Worm (Caenorhabditis elegans) whole organism, young adult: ENCODE measurements around the gene ugtp-1.

Source experiments
- B0261.1 ChIP-seq: sonication (generic microtip); optimal IDR thresholded peaks from 2 replicates; lab custom pipeline; 2016; ENCODE audit warnings: mild to moderate bottlenecking, missing genetic modification characterization, moderate library complexity, missing compliant biosample characterization
- C17E4.6 ChIP-seq: fragments of 200-800 bp; sonication (Bioruptor generic); IDR thresholded peaks from 2 replicates; pipeline ENCODE4 v1.3.6; 2022; ENCODE audit warnings: missing genetic modification reagents, missing genetic modification characterization, missing compliant biosample characterization
- D2030.7 ChIP-seq: fragments of 200-800 bp; sonication (Bioruptor generic); IDR thresholded peaks from 2 replicates; pipeline ENCODE4 v1.3.6; 2022; ENCODE audit warnings: missing genetic modification reagents, missing genetic modification characterization, missing compliant biosample characterization
- F22D6.2 ChIP-seq: sonication (generic microtip); optimal IDR thresholded peaks from 2 replicates; lab custom pipeline; 2016; ENCODE audit warnings: mild to moderate bottlenecking, missing genetic modification characterization, missing compliant biosample characterization
- F23B12.7 ChIP-seq: sonication (generic microtip); optimal IDR thresholded peaks from 2 replicates; lab custom pipeline; 2017; ENCODE audit warnings: missing genetic modification characterization, mild to moderate bottlenecking, missing compliant biosample characterization, antibody characterized with exemption, moderate library complexity; ENCODE audit not compliant: insufficient read depth
- F33H1.4 ChIP-seq: fragments of 200-800 bp; sonication (Bioruptor generic); IDR thresholded peaks from 2 replicates; pipeline ENCODE4 v1.3.6; 2022; ENCODE audit warnings: missing genetic modification reagents, missing genetic modification characterization, missing compliant biosample characterization
- F37B4.10 ChIP-seq: fragments of 200-800 bp; sonication (Bioruptor generic); IDR thresholded peaks from 2 replicates; pipeline ENCODE4 v1.3.6; 2022; ENCODE audit warnings: missing genetic modification characterization, missing compliant biosample characterization
- F52B5.7 ChIP-seq: sonication (generic microtip); optimal IDR thresholded peaks from 2 replicates; lab custom pipeline; 2016; ENCODE audit warnings: mild to moderate bottlenecking, missing genetic modification characterization, missing compliant biosample characterization
- F57A8.1 ChIP-seq: fragments of 200-800 bp; sonication (Bioruptor generic); optimal IDR thresholded peaks from 2 replicates; lab custom pipeline; 2018; ENCODE audit warnings: mild to moderate bottlenecking, missing genetic modification characterization, moderate library complexity, missing compliant biosample characterization
- F57C9.4 ChIP-seq: sonication (generic microtip); optimal IDR thresholded peaks from 2 replicates; lab custom pipeline; 2017; ENCODE audit warnings: mild to moderate bottlenecking, missing genetic modification characterization, missing compliant biosample characterization
- K12H6.12 ChIP-seq: fragments of 200-800 bp; sonication (Bioruptor generic); optimal IDR thresholded peaks from 2 replicates; lab custom pipeline; 2018; ENCODE audit warnings: mild to moderate bottlenecking, missing genetic modification characterization, missing compliant biosample characterization
- Y53G8AR.9 ChIP-seq: fragments of 200-800 bp; sonication (Bioruptor generic); conservative IDR thresholded peaks from 2 replicates; pipeline ENCODE4 v1.3.6; 2022; ENCODE audit warnings: missing genetic modification reagents, missing genetic modification characterization, missing compliant biosample characterization
- Y79H2A.3 ChIP-seq: fragments of 200-800 bp; sonication (Bioruptor generic); conservative IDR thresholded peaks from 2 replicates; pipeline ENCODE4 v1.3.6; 2022; ENCODE audit warnings: missing genetic modification reagents, missing genetic modification characterization, missing compliant biosample characterization
- ZK185.1 ChIP-seq: sonication (generic microtip); optimal IDR thresholded peaks from 2 replicates; lab custom pipeline; 2016; ENCODE audit warnings: mild to moderate bottlenecking, missing genetic modification characterization, missing compliant biosample characterization; ENCODE audit not compliant: poor library complexity, severe bottlenecking
- attf-3 ChIP-seq: fragments of 200-800 bp; sonication (Bioruptor generic); conservative IDR thresholded peaks from 2 replicates; pipeline ENCODE4 v1.3.6; 2022; ENCODE audit warnings: missing genetic modification reagents, missing genetic modification characterization, missing compliant biosample characterization
- bed-1 ChIP-seq: fragments of 200-800 bp; sonication (Bioruptor generic); IDR thresholded peaks from 2 replicates; pipeline ENCODE4 v1.3.6; 2022; ENCODE audit warnings: missing genetic modification reagents, missing genetic modification characterization, missing compliant biosample characterization
- cebp-2 ChIP-seq: fragments of 200-800 bp; sonication (Bioruptor generic); IDR thresholded peaks from 2 replicates; pipeline ENCODE4 v1.3.6; 2022; ENCODE audit warnings: missing genetic modification characterization, missing compliant biosample characterization
- ceh-100 ChIP-seq: fragments of 200-800 bp; sonication (Bioruptor generic); IDR thresholded peaks from 2 replicates; pipeline ENCODE4 v1.3.6; 2022; ENCODE audit warnings: missing genetic modification reagents, missing genetic modification characterization, missing compliant biosample characterization
- ceh-91 ChIP-seq: fragments of 200-800 bp; sonication (Bioruptor generic); IDR thresholded peaks from 2 replicates; pipeline ENCODE4 v1.3.6; 2022; ENCODE audit warnings: missing genetic modification reagents, missing genetic modification characterization, missing compliant biosample characterization
- die-1 ChIP-seq: sonication (generic microtip); optimal IDR thresholded peaks from 2 replicates; lab custom pipeline; 2016; ENCODE audit warnings: missing genotype, mild to moderate bottlenecking, missing genetic modification characterization, missing compliant biosample characterization
- dox-1 ChIP-seq: fragments of 200-800 bp; sonication (Bioruptor generic); IDR thresholded peaks from 2 replicates; pipeline ENCODE4 v1.3.6; 2022; ENCODE audit warnings: missing genetic modification reagents, missing genetic modification characterization, missing compliant biosample characterization
- dpff-1 ChIP-seq: sonication (generic microtip); optimal IDR thresholded peaks from 2 replicates; lab custom pipeline; 2017; ENCODE audit warnings: mild to moderate bottlenecking, missing genetic modification characterization, missing compliant biosample characterization
- dpl-1 ChIP-seq: fragments of 150-350 bp; optimal IDR thresholded peaks from 2 replicates; lab custom pipeline; 2014; ENCODE audit warnings: missing biosample characterization, missing genetic modification reagents, missing genetic modification characterization
- him-1 ChIP-seq: sonication (generic microtip); optimal IDR thresholded peaks from 2 replicates; lab custom pipeline; 2016; ENCODE audit warnings: missing genotype, missing genetic modification reagents, missing genetic modification characterization, missing compliant biosample characterization
- hlh-26 ChIP-seq: fragments of 200-800 bp; sonication (Bioruptor generic); conservative IDR thresholded peaks from 2 replicates; pipeline ENCODE4 v1.3.6; 2022; ENCODE audit warnings: missing genetic modification reagents, missing genetic modification characterization, missing compliant biosample characterization
- lin-54 ChIP-seq: fragments of 200-800 bp; sonication (Bioruptor generic); optimal IDR thresholded peaks from 2 replicates; lab custom pipeline; 2018; ENCODE audit warnings: mild to moderate bottlenecking, missing genetic modification characterization, missing compliant biosample characterization
- lir-1 ChIP-seq: fragments of 200-800 bp; sonication (Bioruptor generic); conservative IDR thresholded peaks from 2 replicates; pipeline ENCODE4 v1.3.6; 2022; ENCODE audit warnings: missing genetic modification reagents, missing genetic modification characterization, missing compliant biosample characterization
- lsl-1 ChIP-seq: fragments of 200-800 bp; sonication (Bioruptor generic); optimal IDR thresholded peaks from 2 replicates; lab custom pipeline; 2018; ENCODE audit warnings: mild to moderate bottlenecking, missing genetic modification characterization, moderate library complexity, missing compliant biosample characterization
- lsy-27 ChIP-seq: sonication (generic microtip); optimal IDR thresholded peaks from 2 replicates; lab custom pipeline; 2017; ENCODE audit warnings: missing genetic modification characterization, mild to moderate bottlenecking, missing compliant biosample characterization, antibody characterized with exemption, missing genotype, borderline replicate concordance; ENCODE audit not compliant: insufficient read depth
- madf-10 ChIP-seq: sonication (generic microtip); optimal IDR thresholded peaks from 2 replicates; lab custom pipeline; 2016; ENCODE audit warnings: mild to moderate bottlenecking, missing genetic modification characterization, missing compliant biosample characterization
- mel-28 ChIP-seq: sonication (generic microtip); optimal IDR thresholded peaks from 2 replicates; lab custom pipeline; 2016; ENCODE audit warnings: borderline replicate concordance, mild to moderate bottlenecking, missing genetic modification characterization, missing compliant biosample characterization
- mes-4 ChIP-seq: sonication (generic microtip); optimal IDR thresholded peaks from 2 replicates; lab custom pipeline; 2016; ENCODE audit warnings: missing genotype, missing genetic modification characterization, missing compliant biosample characterization
- nhr-120 ChIP-seq: fragments of 200-800 bp; sonication (Bioruptor generic); IDR thresholded peaks from 2 replicates; pipeline ENCODE4 v1.3.6; 2022; ENCODE audit warnings: missing genetic modification characterization, missing compliant biosample characterization
- nhr-179 ChIP-seq: sonication (generic microtip); optimal IDR thresholded peaks from 2 replicates; lab custom pipeline; 2016; ENCODE audit warnings: mild to moderate bottlenecking, missing genetic modification characterization, missing compliant biosample characterization
- nhr-90 ChIP-seq: sonication (generic microtip); optimal IDR thresholded peaks from 2 replicates; lab custom pipeline; 2016; ENCODE audit warnings: missing genotype, mild to moderate bottlenecking, missing genetic modification characterization, missing compliant biosample characterization
- pbrm-1 ChIP-seq: fragments of 200-800 bp; sonication (Bioruptor generic); IDR thresholded peaks from 2 replicates; pipeline ENCODE4 v1.3.6; 2022; ENCODE audit warnings: missing genetic modification reagents, missing genetic modification characterization, missing compliant biosample characterization
- rec-8 ChIP-seq, 2 experiments: sonication (generic microtip); optimal IDR thresholded peaks; 2 replicates each; lab custom pipeline; 2016; ENCODE audit warnings: mild to moderate bottlenecking in 2 of 2, missing genetic modification characterization in 2 of 2, missing genetic modification reagents in 2 of 2, missing genotype in 2 of 2, missing biosample characterization in 1 of 2, missing compliant biosample characterization in 1 of 2, moderate library complexity in 1 of 2
- snpc-3.4 ChIP-seq: sonication (generic microtip); optimal IDR thresholded peaks from 2 replicates; lab custom pipeline; 2017; ENCODE audit warnings: missing genetic modification characterization, mild to moderate bottlenecking, missing compliant biosample characterization, antibody characterized with exemption, moderate library complexity, missing genotype, missing genetic modification reagents
- snpc-4 ChIP-seq, 5 experiments: fragments of 150-350 bp in 1 of 5; sonication (generic microtip) in 4 of 5; optimal IDR thresholded peaks; 2 replicates each; lab custom pipeline; 2014 to 2018; ENCODE audit warnings: missing genetic modification characterization in 5 of 5, missing biosample characterization in 3 of 5, antibody characterized with exemption in 2 of 5, mild to moderate bottlenecking in 2 of 5, missing compliant biosample characterization in 2 of 5, missing genotype in 2 of 5, moderate library complexity in 2 of 5, missing genetic modification reagents in 1 of 5
- somi-1 ChIP-seq: fragments of 200-800 bp; sonication (Bioruptor generic); optimal IDR thresholded peaks from 2 replicates; lab custom pipeline; 2018; ENCODE audit warnings: mild to moderate bottlenecking, missing genetic modification characterization, missing compliant biosample characterization
- tbx-9 ChIP-seq: sonication (generic microtip); optimal IDR thresholded peaks from 2 replicates; lab custom pipeline; 2016; ENCODE audit warnings: borderline replicate concordance, missing genetic modification characterization, inconsistent platforms, missing compliant biosample characterization
- zim-3 ChIP-seq: sonication (generic microtip); optimal IDR thresholded peaks from 2 replicates; lab custom pipeline; 2017; ENCODE audit warnings: mild to moderate bottlenecking, missing genetic modification characterization, moderate library complexity, missing compliant biosample characterization
- ztf-22 ChIP-seq: fragments of 200-800 bp; sonication (Bioruptor generic); optimal IDR thresholded peaks from 2 replicates; lab custom pipeline; 2018; ENCODE audit warnings: mild to moderate bottlenecking, missing genetic modification characterization, moderate library complexity, missing compliant biosample characterization
- ztf-25 ChIP-seq: fragments of 200-800 bp; sonication (Bioruptor generic); IDR thresholded peaks from 2 replicates; pipeline ENCODE4 v1.3.6; 2022; ENCODE audit warnings: missing genetic modification reagents, missing genetic modification characterization, missing compliant biosample characterization
- ztf-28 ChIP-seq: fragments of 200-800 bp; sonication (Bioruptor generic); IDR thresholded peaks from 2 replicates; pipeline ENCODE4 v1.3.6; 2022; ENCODE audit warnings: missing genetic modification reagents, missing genetic modification characterization, missing compliant biosample characterization

The ugtp-1 gene

ce11 chrIII:8750606-8751005, at the start of gene ugtp-1:
TSS of gene ugtp-1 (minus strand) at chrIII:8750706.
- TF ChIP-seq zim-3 (tag; lab: Kevin White, UChicago) (no peak), ceh-91 (GFP tag; lab: Robert Waterston, UW) (no peak), dox-1 (GFP tag; lab: Robert Waterston, UW) (no peak), ztf-22 (GFP tag; lab: Kevin White, UChicago) (no peak), tbx-9 (tag; lab: Kevin White, UChicago) (no peak), mes-4 (tag; lab: Kevin White, UChicago) (no peak), hlh-26 (GFP tag; lab: Robert Waterston, UW) (no peak), D2030.7 (GFP tag; lab: Robert Waterston, UW) (no peak), K12H6.12 (tag; lab: Kevin White, UChicago) (no peak), ceh-100 (GFP tag; lab: Robert Waterston, UW) (no peak), F52B5.7 (tag; lab: Kevin White, UChicago) (no peak), rec-8 (tag; optimal IDR thresholded peaks at IDR 0.05; lab: Kevin White, UChicago) (no peak), Y79H2A.3 (GFP tag; lab: Robert Waterston, UW) (no peak), lsl-1 (no peak), F57C9.4 (tag; lab: Kevin White, UChicago) (no peak), snpc-3.4 (tag; lab: Kevin White, UChicago) (no peak), lin-54 (no peak), him-1 (tag; lab: Kevin White, UChicago) (no peak)

- peak; percentile 81 for TF ChIP-seq ztf-22 (GFP tag; lab: Kevin White, UChicago)
- TF ChIP-seq nhr-179 (tag; lab: Kevin White, UChicago) = no peak
- 0 out of 2 replicates have a peak, but pooled peaks have one; percentile 6 for TF ChIP-seq F33H1.4 (GFP tag; lab: Robert Waterston, UW)
- no peak for TF ChIP-seq lir-1 (GFP tag; lab: Robert Waterston, UW)
- no peak for TF ChIP-seq nhr-120 (GFP tag; lab: Robert Waterston, UW)
- no peak for TF ChIP-seq ztf-25
- TF ChIP-seq cebp-2 (GFP tag; lab: Robert Waterston, UW) = no peak
- TF ChIP-seq C17E4.6 (GFP tag; lab: Robert Waterston, UW) = no peak
- TF ChIP-seq B0261.1 (tag; lab: Kevin White, UChicago) = no peak
- TF ChIP-seq mes-4 (tag; lab: Kevin White, UChicago) = no peak
- no peak for TF ChIP-seq hlh-26 (GFP tag; lab: Robert Waterston, UW)
- TF ChIP-seq pbrm-1 (GFP tag; lab: Robert Waterston, UW) = 0 out of 2 replicates have a peak, but pooled peaks have one; percentile 17
- peak; percentile 82 for TF ChIP-seq madf-10
- TF ChIP-seq snpc-4 (GFP tag; optimal IDR thresholded peaks at IDR 0.05; lab: Kevin White, UChicago) = peak; percentile 22
- peak; percentile 29 to 69 (median 43) for TF ChIP-seq snpc-4 (tag; optimal IDR thresholded peaks at IDR 0.05; lab: Kevin White, UChicago)
- TF ChIP-seq Y53G8AR.9 (GFP tag; lab: Robert Waterston, UW) = no peak
- no peak for TF ChIP-seq lsy-27
- peak; percentile 61 for TF ChIP-seq die-1
- no peak for TF ChIP-seq ztf-28 (GFP tag; lab: Robert Waterston, UW)
- TF ChIP-seq F23B12.7 (tag; lab: Kevin White, UChicago) = no peak
- no peak for TF ChIP-seq mel-28 (tag; lab: Kevin White, UChicago)
- no peak for TF ChIP-seq bed-1
- TF ChIP-seq F22D6.2 (tag; lab: Kevin White, UChicago) = peak; percentile 29
- peak; percentile 93 for TF ChIP-seq somi-1 (GFP tag; lab: Kevin White, UChicago)
- no peak for TF ChIP-seq dpff-1 (tag; lab: Kevin White, UChicago)
- no peak for TF ChIP-seq F57A8.1
- peak; percentile 57 for TF ChIP-seq nhr-90 (tag; lab: Kevin White, UChicago)
- TF ChIP-seq ZK185.1 (tag; lab: Kevin White, UChicago) = peak; percentile 84
- TF ChIP-seq dpl-1 = no peak
- no peak for TF ChIP-seq F37B4.10 (GFP tag; lab: Robert Waterston, UW)
- peak; percentile 87 for TF ChIP-seq dox-1 (GFP tag; lab: Robert Waterston, UW)
- TF ChIP-seq attf-3 (GFP tag; lab: Robert Waterston, UW) = no peak; the same call in 1 of the 2 replicates
Measured at ce11 chrIII:8797211-8797733, 46.8 kb upstream of the ugtp-1 start.
